Worm (Caenorhabditis elegans): ENCODE measurements around the gene K10C2.14.
A peak's percentile ranks its signal among the peaks of the same experiment; 100 is the strongest.

The K10C2.14 gene

ce11 chrX:6462995-6463462, 22.7 kb upstream of the K10C2.14 start, which contains the start of gene C15B12.2:
C15B12.2 (plus strand) TSS chrX:6463412.
- TF ChIP-seq elt-2 (tag; optimal IDR thresholded peaks at IDR 0.05), result peak; percentile 72
- TF ChIP-seq swsn-7 (tag; optimal IDR thresholded peaks at IDR 0.05), result no peak

ce11 chrX:6462479-6462878, 22.1 kb upstream of the K10C2.14 start:
- no peak for TF ChIP-seq ztf-4 (tag; optimal IDR thresholded peaks at IDR 0.05)
- no peak for TF ChIP-seq ceh-8 (GFP tag; optimal IDR thresholded peaks at IDR 0.05)
- no peak for TF ChIP-seq unc-30 (tag; optimal IDR thresholded peaks at IDR 0.05)
- no peak for TF ChIP-seq fkh-4 (tag; optimal IDR thresholded peaks at IDR 0.05; ENCODE audit: borderline replicate concordance)
- no peak for TF ChIP-seq efl-1 (optimal IDR thresholded peaks at IDR 0.05)
- TF ChIP-seq efl-1 (GFP tag; optimal IDR thresholded peaks at IDR 0.05 in 1 of 2), result peak in 1 of 2 experiments; percentile 88
- no peak for TF ChIP-seq nhr-20 (tag; optimal IDR thresholded peaks at IDR 0.05)

- no peak for TF ChIP-seq nhr-19 (GFP tag; conservative IDR thresholded peaks at IDR 0.05)
- no peak for TF ChIP-seq blmp-1 (tag; optimal IDR thresholded peaks at IDR 0.05)
- TF ChIP-seq Y116A8C.19 (tag; optimal IDR thresholded peaks at IDR 0.05; ENCODE audit: borderline replicate concordance), result no peak
- no peak for TF ChIP-seq tlp-1 (tag; optimal IDR thresholded peaks at IDR 0.05)
- TF ChIP-seq fkh-4 (tag; optimal IDR thresholded peaks at IDR 0.05; ENCODE audit: borderline replicate concordance), result no peak
Measured at ce11 chrX:6461729-6462128, 21.4 kb upstream of the K10C2.14 start, which contains the start of gene K04E7.1. K04E7.1 (plus strand) TSS chrX:6462029.

ce11 chrX:6460123-6460522, 19.8 kb upstream of the K10C2.14 start:
- no peak for TF ChIP-seq ceh-88 (GFP tag; IDR thresholded peaks at IDR 0.05)
- TF ChIP-seq tlp-1 (tag; optimal IDR thresholded peaks at IDR 0.05), result no peak
- no peak for TF ChIP-seq egl-27 (tag; optimal IDR thresholded peaks at IDR 0.05)
- TF ChIP-seq ztf-4 (tag; optimal IDR thresholded peaks at IDR 0.05), result no peak
- TF ChIP-seq lin-35 (GFP tag; optimal IDR thresholded peaks at IDR 0.05), result no peak
- TF ChIP-seq elt-3 (tag; optimal IDR thresholded peaks at IDR 0.05), result no peak
- no peak for TF ChIP-seq fkh-10 (GFP tag; optimal IDR thresholded peaks at IDR 0.05)
- TF ChIP-seq C04F5.9 (tag; optimal IDR thresholded peaks at IDR 0.05), result no peak
- no peak for TF ChIP-seq elt-2 (tag; optimal IDR thresholded peaks at IDR 0.05)
- TF ChIP-seq unc-98 (GFP tag; IDR thresholded peaks at IDR 0.05), result no peak
- TF ChIP-seq sox-4 (tag; optimal IDR thresholded peaks at IDR 0.05), result no peak
- TF ChIP-seq snpc-4 (tag; optimal IDR thresholded peaks at IDR 0.05), result no peak
- TF ChIP-seq snu-23 (GFP tag; optimal IDR thresholded peaks at IDR 0.05), result no peak
- TF ChIP-seq ceh-90 (tag; optimal IDR thresholded peaks at IDR 0.05), result no peak
- TF ChIP-seq nhr-84 (tag; optimal IDR thresholded peaks at IDR 0.05), result no peak
- no peak for TF ChIP-seq Y116A8C.19 (tag; optimal IDR thresholded peaks at IDR 0.05; ENCODE audit: borderline replicate concordance)
- TF ChIP-seq nhr-20 (tag; optimal IDR thresholded peaks at IDR 0.05), result no peak

- TF ChIP-seq nhr-76 (tag; optimal IDR thresholded peaks at IDR 0.05) (no peak), mef-2 (tag; optimal IDR thresholded peaks at IDR 0.05) (no peak)
Measured at ce11 chrX:6458467-6458866, 18.1 kb upstream of the K10C2.14 start.

- TF ChIP-seq rnt-1 (tag; optimal IDR thresholded peaks at IDR 0.05) (no peak), elt-2 (tag; optimal IDR thresholded peaks at IDR 0.05) (peak; percentile 60)
Measured at ce11 chrX:6458001-6458400, 17.6 kb upstream of the K10C2.14 start.

ce11 chrX:6456567-6456966, 16.2 kb upstream of the K10C2.14 start, which contains the start of gene pept-1:
pept-1 (plus strand) TSS chrX:6456872.
- no peak for TF ChIP-seq vab-15 (tag; optimal IDR thresholded peaks at IDR 0.05)
- TF ChIP-seq nhr-237 (tag; optimal IDR thresholded peaks at IDR 0.05), result no peak
- peak; percentile 60 for TF ChIP-seq pqm-1 (tag; optimal IDR thresholded peaks at IDR 0.05)
- TF ChIP-seq lsy-2 (tag; optimal IDR thresholded peaks at IDR 0.05), result no peak
- peak; percentile 26 for TF ChIP-seq lin-14 (GFP tag; optimal IDR thresholded peaks at IDR 0.05)
- TF ChIP-seq ama-1 (optimal IDR thresholded peaks at IDR 0.05), result no peak
- TF ChIP-seq nhr-71 (tag; optimal IDR thresholded peaks at IDR 0.05), result peak; percentile 12
- peak; percentile 96 for TF ChIP-seq elt-2 (tag; optimal IDR thresholded peaks at IDR 0.05)
- no peak for TF ChIP-seq grh-1 (GFP tag; IDR thresholded peaks at IDR 0.05)
- TF ChIP-seq lin-35 (GFP tag; optimal IDR thresholded peaks at IDR 0.05), result peak in 1 of 2 experiments; percentile 44
- TF ChIP-seq F16B12.6 (tag; optimal IDR thresholded peaks at IDR 0.05), result no peak
- no peak for TF ChIP-seq unc-62 (GFP tag; optimal IDR thresholded peaks at IDR 0.05)
- no peak for TF ChIP-seq ztf-11 (tag; optimal IDR thresholded peaks at IDR 0.05)
- TF ChIP-seq nhr-20 (tag; optimal IDR thresholded peaks at IDR 0.05), result peak; percentile 21
- no peak for TF ChIP-seq snu-23 (GFP tag; optimal IDR thresholded peaks at IDR 0.05)
- TF ChIP-seq isw-1 (GFP tag; IDR thresholded peaks at IDR 0.05), result no peak
